Worm (Caenorhabditis elegans): ENCODE data around the gene nspe-4.

The nspe-4 gene

ce11 chrII:12659676-12660371 is 47.5 kb downstream of the nspe-4 start (continued):
- no peak for TF ChIP-seq pqm-1 (tag; optimal IDR thresholded peaks at IDR 0.05)
- TF ChIP-seq ztf-11 (tag; optimal IDR thresholded peaks at IDR 0.05), result no peak
- TF ChIP-seq blmp-1 (tag; optimal IDR thresholded peaks at IDR 0.05), result no peak
- no peak for TF ChIP-seq nhr-84 (tag; optimal IDR thresholded peaks at IDR 0.05)
- peak; percentile 95 for TF ChIP-seq dsc-1 (tag; optimal IDR thresholded peaks at IDR 0.05)
- peak; percentile 31 to 46 for TF ChIP-seq lsy-2 (tag; optimal IDR thresholded peaks at IDR 0.05)
- TF ChIP-seq tlp-1 (tag; optimal IDR thresholded peaks at IDR 0.05), result no peak
- TF ChIP-seq Y116A8C.19 (tag; optimal IDR thresholded peaks at IDR 0.05; ENCODE audit: borderline replicate concordance), result no peak
- no peak for TF ChIP-seq nhr-77 (tag; optimal IDR thresholded peaks at IDR 0.05)
- no peak for TF ChIP-seq lir-3 (tag; optimal IDR thresholded peaks at IDR 0.05; ENCODE audit: poor library complexity)
- peak; percentile 20 for TF ChIP-seq nhr-47 (tag; optimal IDR thresholded peaks at IDR 0.05)
- TF ChIP-seq sptf-1 (tag; optimal IDR thresholded peaks at IDR 0.05), result no peak
- no peak for TF ChIP-seq tbx-2 (tag; optimal IDR thresholded peaks at IDR 0.05)
- no peak for TF ChIP-seq xbp-1 (tag; optimal IDR thresholded peaks at IDR 0.05)
- TF ChIP-seq snu-23 (GFP tag; optimal IDR thresholded peaks at IDR 0.05), result peak; percentile 45
- peak in 1 of 6 experiments; percentile 15 for TF ChIP-seq elt-3 (tag; optimal IDR thresholded peaks at IDR 0.05)
- no peak for TF ChIP-seq ceh-63 (GFP tag; optimal IDR thresholded peaks at IDR 0.05)
- no peak for TF ChIP-seq sup-37 (GFP tag; optimal IDR thresholded peaks at IDR 0.05)
- TF ChIP-seq zip-4 (GFP tag; optimal IDR thresholded peaks at IDR 0.05), result no peak
- no peak for TF ChIP-seq ceh-88 (GFP tag; IDR thresholded peaks at IDR 0.05)
- no peak for TF ChIP-seq aha-1 (tag; optimal IDR thresholded peaks at IDR 0.05)
- TF ChIP-seq jun-1 (tag; optimal IDR thresholded peaks at IDR 0.05), result no peak
- no peak for TF ChIP-seq pag-3 (tag; optimal IDR thresholded peaks at IDR 0.05; ENCODE audit: borderline replicate concordance, insufficient read depth)
- TF ChIP-seq lin-15B (tag; optimal IDR thresholded peaks at IDR 0.05), result no peak
- TF ChIP-seq fkh-4 (tag; optimal IDR thresholded peaks at IDR 0.05; ENCODE audit: borderline replicate concordance), result peak; percentile 58
- TF ChIP-seq rnt-1 (tag; optimal IDR thresholded peaks at IDR 0.05), result peak; percentile 68
- TF ChIP-seq mab-9 (GFP tag; IDR thresholded peaks at IDR 0.05), result no peak
- no peak for TF ChIP-seq ceh-90 (tag; optimal IDR thresholded peaks at IDR 0.05)
- TF ChIP-seq aly-2 (tag; optimal IDR thresholded peaks at IDR 0.05), result no peak
- TF ChIP-seq zag-1 (tag; optimal IDR thresholded peaks at IDR 0.05), result no peak
- no peak for TF ChIP-seq mef-2 (tag; optimal IDR thresholded peaks at IDR 0.05)
- TF ChIP-seq nhr-12 (tag; optimal IDR thresholded peaks at IDR 0.05), result no peak
- no peak for TF ChIP-seq lin-39 (tag; optimal IDR thresholded peaks at IDR 0.05)
- peak; percentile 16 for TF ChIP-seq fkh-8 (tag; optimal IDR thresholded peaks at IDR 0.05)
- TF ChIP-seq nhr-20 (tag; optimal IDR thresholded peaks at IDR 0.05), result peak; percentile 2
- no peak for TF ChIP-seq skn-1 (tag; optimal IDR thresholded peaks at IDR 0.05)
- TF ChIP-seq irx-1 (tag; optimal IDR thresholded peaks at IDR 0.05), result peak; percentile 22

ce11 chrII:12661930-12662329 is 49.6 kb downstream of the nspe-4 start:
- peak; percentile 49 for TF ChIP-seq lin-14 (GFP tag; optimal IDR thresholded peaks at IDR 0.05)
- no peak for TF ChIP-seq hlh-17 (GFP tag; optimal IDR thresholded peaks at IDR 0.05; ENCODE audit: borderline replicate concordance)

Measured in whole organism, L1 larva.